Worm (Caenorhabditis elegans) whole organism, L1 larva: ENCODE data around the gene twf-2.

ENCODE experiments used
- C04F5.9 ChIP-seq: sonication (generic microtip); optimal IDR thresholded peaks from 2 replicates; lab custom pipeline; 2016; ENCODE audit warnings: missing genetic modification characterization, missing compliant biosample characterization
- C34B4.2 ChIP-seq: sonication (generic microtip); optimal IDR thresholded peaks from 2 replicates; lab custom pipeline; 2017; ENCODE audit warnings: mild to moderate bottlenecking, missing genetic modification characterization, missing compliant biosample characterization
- alr-1 ChIP-seq: fragments of 200-800 bp; sonication (Bioruptor generic); optimal IDR thresholded peaks from 2 replicates; lab custom pipeline; 2018; ENCODE audit warnings: borderline replicate concordance, mild to moderate bottlenecking, missing genetic modification characterization, missing compliant biosample characterization
- ceh-88 ChIP-seq: fragments of 200-800 bp; sonication (Bioruptor generic); IDR thresholded peaks from 2 replicates; pipeline ENCODE4 v1.3.6; 2022; ENCODE audit warnings: missing genetic modification characterization, missing compliant biosample characterization
- dsc-1 ChIP-seq: sonication (generic microtip); optimal IDR thresholded peaks from 2 replicates; lab custom pipeline; 2016; ENCODE audit warnings: mild to moderate bottlenecking, missing genetic modification characterization, missing compliant biosample characterization
- efl-1 ChIP-seq, 4 experiments: fragments of 150-350 bp; optimal IDR thresholded peaks in 3 of 4; peaks in 1 of 4; 1 replicate in 1 of 4; 2 replicates in 3 of 4; lab custom pipeline; 2014; ENCODE audit warnings: missing biosample characterization in 2 of 4, missing genetic modification characterization in 2 of 4, missing genetic modification reagents in 2 of 4
- efl-3 ChIP-seq: fragments of 200-800 bp; sonication (Bioruptor generic); optimal IDR thresholded peaks from 2 replicates; lab custom pipeline; 2018; ENCODE audit warnings: mild to moderate bottlenecking, missing genetic modification characterization, missing compliant biosample characterization
- egl-13 ChIP-seq: sonication (generic microtip); optimal IDR thresholded peaks from 2 replicates; lab custom pipeline; 2016; ENCODE audit warnings: missing genotype, missing genetic modification reagents, missing genetic modification characterization, missing compliant biosample characterization
- elt-3 ChIP-seq, 6 experiments: fragments of 150-350 bp in 1 of 6; sonication (generic microtip); optimal IDR thresholded peaks; 2 replicates each; lab custom pipeline; 2017 to 2018; ENCODE audit warnings: missing biosample characterization in 6 of 6, missing genetic modification characterization in 6 of 6, inconsistent platforms in 1 of 6
- grh-1 ChIP-seq: fragments of 200-800 bp; sonication (Bioruptor generic); IDR thresholded peaks from 2 replicates; pipeline ENCODE4 v1.3.6; 2022; ENCODE audit warnings: missing genetic modification reagents, missing genetic modification characterization, missing compliant biosample characterization
- hpl-2 ChIP-seq: fragments of 150-350 bp; optimal IDR thresholded peaks from 2 replicates; lab custom pipeline; 2014; ENCODE audit warnings: missing biosample characterization, missing genetic modification reagents, missing genetic modification characterization
- irx-1 ChIP-seq: sonication (generic microtip); optimal IDR thresholded peaks from 2 replicates; lab custom pipeline; 2016; ENCODE audit warnings: missing genetic modification characterization, missing compliant biosample characterization
- isw-1 ChIP-seq: fragments of 200-800 bp; sonication (Bioruptor generic); IDR thresholded peaks from 2 replicates; pipeline ENCODE4 v1.3.6; 2022; ENCODE audit warnings: missing genetic modification characterization, missing compliant biosample characterization
- jun-1 ChIP-seq: fragments of 150-350 bp; optimal IDR thresholded peaks from 2 replicates; lab custom pipeline; 2014; ENCODE audit warnings: missing biosample characterization, missing genetic modification reagents, missing genetic modification characterization
- lin-13 ChIP-seq: fragments of 150-350 bp; optimal IDR thresholded peaks from 2 replicates; lab custom pipeline; 2014; ENCODE audit warnings: missing biosample characterization, missing genetic modification reagents, missing genetic modification characterization
- lin-14 ChIP-seq: fragments of 200-800 bp; sonication (Bioruptor generic); optimal IDR thresholded peaks from 2 replicates; lab custom pipeline; 2018; ENCODE audit warnings: mild to moderate bottlenecking, missing genetic modification characterization, moderate library complexity, missing compliant biosample characterization
- lin-15B ChIP-seq: fragments of 150-350 bp; sonication (generic microtip); optimal IDR thresholded peaks from 3 replicates; lab custom pipeline; 2014; ENCODE audit warnings: missing biosample characterization, missing genetic modification characterization
- lin-35 ChIP-seq, 2 experiments: fragments of 150-350 bp; optimal IDR thresholded peaks; 2 replicates each; lab custom pipeline; 2014; ENCODE audit warnings: missing biosample characterization in 2 of 2, missing genetic modification characterization in 2 of 2, missing genetic modification reagents in 2 of 2
- mab-9 ChIP-seq: fragments of 200-800 bp; sonication (Bioruptor generic); IDR thresholded peaks from 2 replicates; pipeline ENCODE4 v1.3.6; 2022; ENCODE audit warnings: missing genetic modification reagents, missing genetic modification characterization, missing compliant biosample characterization
- mdl-1 ChIP-seq, 2 experiments: fragments of 150-350 bp; optimal IDR thresholded peaks; 2 replicates each; lab custom pipeline; 2014 to 2017; ENCODE audit warnings: missing biosample characterization in 2 of 2, missing genetic modification characterization in 2 of 2, inconsistent platforms in 1 of 2
- mep-1 ChIP-seq: fragments of 150-350 bp; optimal IDR thresholded peaks from 2 replicates; lab custom pipeline; 2014; ENCODE audit warnings: missing biosample characterization, missing genetic modification characterization
- nhr-19 ChIP-seq: fragments of 200-800 bp; sonication (Bioruptor generic); conservative IDR thresholded peaks from 2 replicates; pipeline ENCODE4 v1.3.6; 2022; ENCODE audit warnings: missing genetic modification characterization, missing compliant biosample characterization
- nhr-237 ChIP-seq: fragments of 150-350 bp; optimal IDR thresholded peaks from 2 replicates; lab custom pipeline; 2014; ENCODE audit warnings: missing biosample characterization, missing genetic modification characterization
- nhr-47 ChIP-seq: sonication (generic microtip); optimal IDR thresholded peaks from 2 replicates; lab custom pipeline; 2016; ENCODE audit warnings: mild to moderate bottlenecking, missing genetic modification characterization, moderate library complexity, missing compliant biosample characterization
- nhr-85 ChIP-seq: sonication (generic microtip); peaks from one replicate; lab custom pipeline; 2016; ENCODE audit warnings: missing genetic modification characterization, inconsistent platforms, missing compliant biosample characterization
- pag-3 ChIP-seq: sonication (generic microtip); optimal IDR thresholded peaks from 2 replicates; lab custom pipeline; 2017; ENCODE audit warnings: missing genetic modification characterization, mild to moderate bottlenecking, missing compliant biosample characterization, antibody characterized with exemption, borderline replicate concordance; ENCODE audit not compliant: insufficient read depth
- rnt-1 ChIP-seq: sonication (generic microtip); optimal IDR thresholded peaks from 2 replicates; lab custom pipeline; 2016; ENCODE audit warnings: mild to moderate bottlenecking, missing genetic modification characterization, moderate library complexity, missing compliant biosample characterization
- snu-23 ChIP-seq: sonication (generic microtip); optimal IDR thresholded peaks from 2 replicates; lab custom pipeline; 2016; ENCODE audit warnings: missing genetic modification characterization, missing compliant biosample characterization
- sox-4 ChIP-seq: sonication (generic microtip); optimal IDR thresholded peaks from 2 replicates; lab custom pipeline; 2016; ENCODE audit warnings: missing genetic modification characterization, missing compliant biosample characterization
- tbx-2 ChIP-seq: sonication (generic microtip); optimal IDR thresholded peaks from 2 replicates; lab custom pipeline; 2016; ENCODE audit warnings: missing genetic modification characterization, missing compliant biosample characterization
- unc-62 ChIP-seq: fragments of 150-350 bp; optimal IDR thresholded peaks from 2 replicates; lab custom pipeline; 2014; ENCODE audit warnings: missing biosample characterization, missing genetic modification reagents, missing genetic modification characterization
- unc-86 ChIP-seq: sonication (generic microtip); optimal IDR thresholded peaks from 2 replicates; lab custom pipeline; 2016; ENCODE audit warnings: missing genetic modification characterization, missing compliant biosample characterization
- vab-15 ChIP-seq: sonication (generic microtip); optimal IDR thresholded peaks from 2 replicates; lab custom pipeline; 2017; ENCODE audit warnings: missing genotype, mild to moderate bottlenecking, missing genetic modification characterization, missing compliant biosample characterization
- xbp-1 ChIP-seq: sonication (generic microtip); optimal IDR thresholded peaks from 2 replicates; lab custom pipeline; 2016; ENCODE audit warnings: missing genetic modification characterization, missing compliant biosample characterization
- zag-1 ChIP-seq: fragments of 150-350 bp; optimal IDR thresholded peaks from 2 replicates; lab custom pipeline; 2014; ENCODE audit warnings: missing biosample characterization, missing genetic modification characterization
- ztf-4 ChIP-seq: fragments of 150-350 bp; optimal IDR thresholded peaks from 2 replicates; lab custom pipeline; 2014; ENCODE audit warnings: missing biosample characterization, missing genetic modification characterization

twf-2 gene

ce11 chrX:16445793-16446248, at the start of gene twf-2 (continued):
- no peak for TF ChIP-seq alr-1 (tag; lab: Kevin White, UChicago)
- peak; percentile 24 to 61 for TF ChIP-seq lin-35 (GFP tag; optimal IDR thresholded peaks at IDR 0.05; lab: Kevin White, UChicago)
- TF ChIP-seq nhr-47 (tag; lab: Kevin White, UChicago) = peak; percentile 82
- TF ChIP-seq snu-23 (GFP tag; lab: Kevin White, UChicago) = peak; percentile 86
- TF ChIP-seq mab-9 (GFP tag; lab: Robert Waterston, UW) = 0 out of 2 replicates have a peak, but pooled peaks have one; percentile 32
- peak; percentile 72 for TF ChIP-seq unc-86 (tag; lab: Kevin White, UChicago)
- peak; percentile 47 to 71 for TF ChIP-seq efl-1 (optimal IDR thresholded peaks at IDR 0.05; lab: Kevin White, UChicago)
- TF ChIP-seq efl-1 (GFP tag; optimal IDR thresholded peaks at IDR 0.05 in 1 of 2; lab: Kevin White, UChicago) = no peak
- peak; percentile 46 for TF ChIP-seq isw-1 (GFP tag; lab: Robert Waterston, UW)
- TF ChIP-seq efl-3 (GFP tag; lab: Kevin White, UChicago) = no peak
- peak; percentile 7 for TF ChIP-seq nhr-237 (tag; lab: Kevin White, UChicago)
- peak; percentile 11; the same call in 1 of the 2 replicates for TF ChIP-seq grh-1 (GFP tag; lab: Robert Waterston, UW)
- TF ChIP-seq ceh-88 (GFP tag; lab: Robert Waterston, UW) = no peak
- peak; percentile 69 for TF ChIP-seq jun-1
- no peak for TF ChIP-seq lin-15B (tag; lab: Kevin White, UChicago)
- TF ChIP-seq zag-1 (tag; lab: Kevin White, UChicago) = no peak
- peak; percentile 70 for TF ChIP-seq mep-1 (tag; lab: Kevin White, UChicago)
- TF ChIP-seq, all 84 proteins: peak for 42

- TF ChIP-seq vab-15 (tag; lab: Kevin White, UChicago) = no peak
- no peak for TF ChIP-seq lin-13
- no peak for TF ChIP-seq tbx-2 (tag; lab: Kevin White, UChicago)
- TF ChIP-seq lin-14 (GFP tag; lab: Kevin White, UChicago) = no peak
- TF ChIP-seq pag-3 (tag; lab: Kevin White, UChicago) = no peak
- no peak for TF ChIP-seq egl-13
- no peak for TF ChIP-seq C04F5.9 (tag; lab: Kevin White, UChicago)
- TF ChIP-seq, all 84 proteins: peak for 0
These were observed 47.5 kb upstream of the twf-2 start, which contains the start of gene F01G12.18 for ce11 chrX:16398420-16398925. TSS of gene F01G12.18 (minus strand) at chrX:16398470.

DNA sequence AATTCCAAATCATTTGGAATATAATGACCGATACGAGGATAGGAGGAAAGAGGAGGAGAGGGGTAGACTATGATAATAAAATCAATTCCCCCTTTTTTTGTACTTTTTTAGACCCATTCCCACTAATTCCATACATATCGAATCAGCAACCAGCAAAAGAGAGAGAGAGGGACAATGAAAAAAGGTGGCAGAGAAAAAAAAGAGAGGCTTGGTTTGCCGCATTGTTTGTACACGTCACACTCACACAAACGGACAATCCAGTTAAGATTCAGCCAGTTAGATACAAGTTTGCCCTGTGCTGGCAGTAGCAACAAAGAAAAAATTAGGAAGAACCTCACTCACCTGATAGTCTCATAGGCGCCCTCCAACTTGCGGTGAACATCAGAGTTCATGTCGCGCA, 45.1 kb upstream of the twf-2 start:
- TF ChIP-seq ztf-4 (tag; lab: Kevin White, UChicago) (no peak), C34B4.2 (tag; lab: Kevin White, UChicago) (no peak), ceh-88 (GFP tag; lab: Robert Waterston, UW) (no peak), nhr-237 (tag; lab: Kevin White, UChicago) (no peak), elt-3 (tag; optimal IDR thresholded peaks at IDR 0.05; lab: Kevin White, UChicago) (peak in 1 of 6 experiments; percentile 51), mdl-1 (tag; optimal IDR thresholded peaks at IDR 0.05; lab: Kevin White, UChicago) (peak in 1 of 2 experiments; percentile 6), mab-9 (GFP tag; lab: Robert Waterston, UW) (no peak), lin-14 (GFP tag; lab: Kevin White, UChicago) (peak; percentile 7), rnt-1 (tag; lab: Kevin White, UChicago) (no peak), nhr-85 (tag; lab: Kevin White, UChicago) (peak; percentile 59), sox-4 (tag; lab: Kevin White, UChicago) (no peak), xbp-1 (tag; lab: Kevin White, UChicago) (peak; percentile 50), unc-62 (GFP tag; lab: Kevin White, UChicago) (no peak), hpl-2 (GFP tag; lab: Kevin White, UChicago) (no peak), nhr-19 (GFP tag; lab: Robert Waterston, UW) (no peak)

- peak; percentile 6 for TF ChIP-seq dsc-1 (tag; lab: Kevin White, UChicago)
- no peak for TF ChIP-seq irx-1 (tag; lab: Kevin White, UChicago)
These were observed 43.7 kb upstream of the twf-2 start for ce11 chrX:16402303-16402702.
